Worm (Caenorhabditis elegans) whole organism, young adult: ENCODE results near the gene B0252.8.

ENCODE experiments used
- B0019.2 ChIP-seq: fragments of 200-800 bp; sonication (Bioruptor generic); conservative IDR thresholded peaks from 2 replicates; pipeline ENCODE4 v1.3.6; 2022; ENCODE audit warnings: missing genetic modification reagents, missing genetic modification characterization, missing compliant biosample characterization
- B0261.1 ChIP-seq: sonication (generic microtip); optimal IDR thresholded peaks from 2 replicates; lab custom pipeline; 2016; ENCODE audit warnings: mild to moderate bottlenecking, missing genetic modification characterization, moderate library complexity, missing compliant biosample characterization
- C17E4.6 ChIP-seq: fragments of 200-800 bp; sonication (Bioruptor generic); IDR thresholded peaks from 2 replicates; pipeline ENCODE4 v1.3.6; 2022; ENCODE audit warnings: missing genetic modification reagents, missing genetic modification characterization, missing compliant biosample characterization
- D2030.7 ChIP-seq: fragments of 200-800 bp; sonication (Bioruptor generic); IDR thresholded peaks from 2 replicates; pipeline ENCODE4 v1.3.6; 2022; ENCODE audit warnings: missing genetic modification reagents, missing genetic modification characterization, missing compliant biosample characterization
- F10E7.11 ChIP-seq: sonication (generic microtip); optimal IDR thresholded peaks from 2 replicates; lab custom pipeline; 2017; ENCODE audit warnings: mild to moderate bottlenecking, missing genetic modification characterization, moderate library complexity, missing compliant biosample characterization
- F23B12.7 ChIP-seq: sonication (generic microtip); optimal IDR thresholded peaks from 2 replicates; lab custom pipeline; 2017; ENCODE audit warnings: missing genetic modification characterization, mild to moderate bottlenecking, missing compliant biosample characterization, antibody characterized with exemption, moderate library complexity; ENCODE audit not compliant: insufficient read depth
- F33H1.4 ChIP-seq: fragments of 200-800 bp; sonication (Bioruptor generic); IDR thresholded peaks from 2 replicates; pipeline ENCODE4 v1.3.6; 2022; ENCODE audit warnings: missing genetic modification reagents, missing genetic modification characterization, missing compliant biosample characterization
- F37B4.10 ChIP-seq: fragments of 200-800 bp; sonication (Bioruptor generic); IDR thresholded peaks from 2 replicates; pipeline ENCODE4 v1.3.6; 2022; ENCODE audit warnings: missing genetic modification characterization, missing compliant biosample characterization
- F49E8.2 ChIP-seq: sonication (generic microtip); optimal IDR thresholded peaks from 3 replicates; lab custom pipeline; 2017; ENCODE audit warnings: missing genetic modification characterization, mild to moderate bottlenecking, missing compliant biosample characterization, antibody characterized with exemption, moderate library complexity; ENCODE audit not compliant: insufficient read depth
- F57A8.1 ChIP-seq: fragments of 200-800 bp; sonication (Bioruptor generic); optimal IDR thresholded peaks from 2 replicates; lab custom pipeline; 2018; ENCODE audit warnings: mild to moderate bottlenecking, missing genetic modification characterization, moderate library complexity, missing compliant biosample characterization
- F57C9.4 ChIP-seq: sonication (generic microtip); optimal IDR thresholded peaks from 2 replicates; lab custom pipeline; 2017; ENCODE audit warnings: mild to moderate bottlenecking, missing genetic modification characterization, missing compliant biosample characterization
- T26A5.8 ChIP-seq: sonication (generic microtip); optimal IDR thresholded peaks from 2 replicates; lab custom pipeline; 2016; ENCODE audit warnings: missing genetic modification characterization, missing compliant biosample characterization
- Y67H2A.10 ChIP-seq: fragments of 200-800 bp; sonication (Bioruptor generic); conservative IDR thresholded peaks from 2 replicates; pipeline ENCODE4 v1.3.6; 2022; ENCODE audit warnings: missing genetic modification reagents, missing genetic modification characterization, missing compliant biosample characterization
- Y95B8A.8 ChIP-seq: fragments of 200-800 bp; sonication (Bioruptor generic); IDR thresholded peaks from 2 replicates; pipeline ENCODE4 v1.3.6; 2022; ENCODE audit warnings: missing genetic modification reagents, missing genetic modification characterization, missing compliant biosample characterization
- ZK185.1 ChIP-seq: sonication (generic microtip); optimal IDR thresholded peaks from 2 replicates; lab custom pipeline; 2016; ENCODE audit warnings: mild to moderate bottlenecking, missing genetic modification characterization, missing compliant biosample characterization; ENCODE audit not compliant: poor library complexity, severe bottlenecking
- aptf-3 ChIP-seq: fragments of 200-800 bp; sonication (Bioruptor generic); IDR thresholded peaks from 2 replicates; pipeline ENCODE4 v1.3.6; 2022; ENCODE audit warnings: missing genetic modification characterization, missing compliant biosample characterization
- attf-5 ChIP-seq: fragments of 200-800 bp; sonication (Bioruptor generic); optimal IDR thresholded peaks from 2 replicates; lab custom pipeline; 2018; ENCODE audit warnings: mild to moderate bottlenecking, missing genetic modification characterization, missing compliant biosample characterization
- attf-6 ChIP-seq: fragments of 200-800 bp; sonication (Bioruptor generic); IDR thresholded peaks from 2 replicates; pipeline ENCODE4 v1.3.6; 2022; ENCODE audit warnings: missing genetic modification reagents, missing genetic modification characterization, missing compliant biosample characterization
- cebp-1 ChIP-seq, 2 experiments: fragments of 200-800 bp in 1 of 2; sonication (Bioruptor generic) in 1 of 2; sonication (generic microtip) in 1 of 2; IDR thresholded peaks in 1 of 2; optimal IDR thresholded peaks in 1 of 2; 2 replicates each; pipeline versions ENCODE4 v1.3.6 to Lab custom; 2017 to 2022; ENCODE audit warnings: missing compliant biosample characterization in 2 of 2, missing genetic modification characterization in 2 of 2, mild to moderate bottlenecking in 1 of 2, missing genetic modification reagents in 1 of 2, moderate library complexity in 1 of 2
- ceh-100 ChIP-seq: fragments of 200-800 bp; sonication (Bioruptor generic); IDR thresholded peaks from 2 replicates; pipeline ENCODE4 v1.3.6; 2022; ENCODE audit warnings: missing genetic modification reagents, missing genetic modification characterization, missing compliant biosample characterization
- ceh-79 ChIP-seq: sonication (generic microtip); optimal IDR thresholded peaks from 2 replicates; lab custom pipeline; 2017; ENCODE audit warnings: mild to moderate bottlenecking, missing genetic modification characterization, missing compliant biosample characterization
- ceh-91 ChIP-seq: fragments of 200-800 bp; sonication (Bioruptor generic); IDR thresholded peaks from 2 replicates; pipeline ENCODE4 v1.3.6; 2022; ENCODE audit warnings: missing genetic modification reagents, missing genetic modification characterization, missing compliant biosample characterization
- chd-7 ChIP-seq: sonication (generic microtip); optimal IDR thresholded peaks from 2 replicates; lab custom pipeline; 2016; ENCODE audit warnings: mild to moderate bottlenecking, missing genetic modification characterization, moderate library complexity, missing compliant biosample characterization
- dox-1 ChIP-seq: fragments of 200-800 bp; sonication (Bioruptor generic); IDR thresholded peaks from 2 replicates; pipeline ENCODE4 v1.3.6; 2022; ENCODE audit warnings: missing genetic modification reagents, missing genetic modification characterization, missing compliant biosample characterization
- dpl-1 ChIP-seq: fragments of 150-350 bp; optimal IDR thresholded peaks from 2 replicates; lab custom pipeline; 2014; ENCODE audit warnings: missing biosample characterization, missing genetic modification reagents, missing genetic modification characterization
- efl-1 ChIP-seq: fragments of 150-350 bp; optimal IDR thresholded peaks from 2 replicates; lab custom pipeline; 2014; ENCODE audit warnings: missing biosample characterization, missing genetic modification reagents, missing genetic modification characterization
- egrh-3 ChIP-seq: fragments of 200-800 bp; sonication (Bioruptor generic); IDR thresholded peaks from 2 replicates; pipeline ENCODE4 v1.3.6; 2022; ENCODE audit warnings: missing genetic modification reagents, missing genetic modification characterization, missing compliant biosample characterization
- hlh-12 ChIP-seq: sonication (generic microtip); optimal IDR thresholded peaks from 2 replicates; lab custom pipeline; 2016; ENCODE audit warnings: missing genetic modification characterization, missing compliant biosample characterization
- hsf-1 ChIP-seq: fragments of 200-800 bp; sonication (Bioruptor generic); IDR thresholded peaks from 2 replicates; pipeline ENCODE4 v1.3.6; 2022; ENCODE audit warnings: missing genetic modification reagents, missing genetic modification characterization, missing compliant biosample characterization
- let-526 ChIP-seq: fragments of 200-800 bp; sonication (Bioruptor generic); IDR thresholded peaks from 2 replicates; pipeline ENCODE4 v1.3.6; 2022; ENCODE audit warnings: missing genetic modification reagents, missing genetic modification characterization, missing compliant biosample characterization
- let-607 ChIP-seq, 2 experiments: fragments of 200-800 bp in 1 of 2; sonication (Bioruptor generic) in 1 of 2; sonication (generic microtip) in 1 of 2; optimal IDR thresholded peaks; 2 replicates each; lab custom pipeline; 2016 to 2018; ENCODE audit warnings: mild to moderate bottlenecking in 2 of 2, missing compliant biosample characterization in 2 of 2, missing genetic modification characterization in 2 of 2, moderate library complexity in 2 of 2, missing genotype in 1 of 2
- lir-1 ChIP-seq: fragments of 200-800 bp; sonication (Bioruptor generic); conservative IDR thresholded peaks from 2 replicates; pipeline ENCODE4 v1.3.6; 2022; ENCODE audit warnings: missing genetic modification reagents, missing genetic modification characterization, missing compliant biosample characterization
- madf-6 ChIP-seq: fragments of 200-800 bp; sonication (Bioruptor generic); IDR thresholded peaks from 2 replicates; pipeline ENCODE4 v1.3.6; 2022; ENCODE audit warnings: missing genetic modification reagents, missing genetic modification characterization, missing compliant biosample characterization
- mel-28 ChIP-seq: sonication (generic microtip); optimal IDR thresholded peaks from 2 replicates; lab custom pipeline; 2016; ENCODE audit warnings: borderline replicate concordance, mild to moderate bottlenecking, missing genetic modification characterization, missing compliant biosample characterization
- nfya-1 ChIP-seq: sonication (generic microtip); optimal IDR thresholded peaks from 2 replicates; lab custom pipeline; 2017; ENCODE audit warnings: antibody characterized with exemption, missing compliant biosample characterization, missing genetic modification characterization, borderline replicate concordance; ENCODE audit not compliant: insufficient read depth
- nfyb-1 ChIP-seq: fragments of 200-800 bp; sonication (Bioruptor generic); IDR thresholded peaks from 2 replicates; pipeline ENCODE4 v1.3.6; 2022; ENCODE audit warnings: missing genetic modification reagents, missing genetic modification characterization, missing compliant biosample characterization
- nhr-80 ChIP-seq: sonication (generic microtip); optimal IDR thresholded peaks from 2 replicates; lab custom pipeline; 2016; ENCODE audit warnings: missing genetic modification characterization, missing compliant biosample characterization
- rcor-1 ChIP-seq: fragments of 200-800 bp; sonication (Bioruptor generic); IDR thresholded peaks from 2 replicates; pipeline ENCODE4 v1.3.6; 2022; ENCODE audit warnings: missing genetic modification reagents, missing genetic modification characterization, missing compliant biosample characterization
- sdz-38 ChIP-seq: sonication (generic microtip); optimal IDR thresholded peaks from 2 replicates; lab custom pipeline; 2016; ENCODE audit warnings: missing genotype, missing genetic modification characterization, missing compliant biosample characterization
- sea-2 ChIP-seq: fragments of 200-800 bp; sonication (Bioruptor generic); IDR thresholded peaks from 2 replicates; pipeline ENCODE4 v1.3.6; 2022; ENCODE audit warnings: missing genetic modification characterization, missing compliant biosample characterization
- snpc-1.1 ChIP-seq: sonication (generic microtip); optimal IDR thresholded peaks from 2 replicates; lab custom pipeline; 2017; ENCODE audit warnings: missing genetic modification characterization, mild to moderate bottlenecking, missing compliant biosample characterization, antibody characterized with exemption, moderate library complexity, missing genotype, missing genetic modification reagents; ENCODE audit not compliant: insufficient read depth
- snpc-4 ChIP-seq, 5 experiments: fragments of 150-350 bp in 1 of 5; sonication (generic microtip) in 4 of 5; optimal IDR thresholded peaks; 2 replicates each; lab custom pipeline; 2014 to 2018; ENCODE audit warnings: missing genetic modification characterization in 5 of 5, missing biosample characterization in 3 of 5, antibody characterized with exemption in 2 of 5, mild to moderate bottlenecking in 2 of 5, missing compliant biosample characterization in 2 of 5, missing genotype in 2 of 5, moderate library complexity in 2 of 5, missing genetic modification reagents in 1 of 5
- tbp1 ChIP-seq: fragments of 200-800 bp; sonication (Bioruptor generic); optimal IDR thresholded peaks from 2 replicates; lab custom pipeline; 2018; ENCODE audit warnings: mild to moderate bottlenecking, missing genetic modification characterization, missing compliant biosample characterization
- unc-62 ChIP-seq: fragments of 150-350 bp; optimal IDR thresholded peaks from 2 replicates; lab custom pipeline; 2014; ENCODE audit warnings: missing biosample characterization, missing genetic modification reagents, missing genetic modification characterization
- zim-3 ChIP-seq: sonication (generic microtip); optimal IDR thresholded peaks from 2 replicates; lab custom pipeline; 2017; ENCODE audit warnings: mild to moderate bottlenecking, missing genetic modification characterization, moderate library complexity, missing compliant biosample characterization
- ztf-26 ChIP-seq: sonication (generic microtip); optimal IDR thresholded peaks from 2 replicates; lab custom pipeline; 2017; ENCODE audit warnings: missing genetic modification characterization, missing compliant biosample characterization
- ztf-28 ChIP-seq: fragments of 200-800 bp; sonication (Bioruptor generic); IDR thresholded peaks from 2 replicates; pipeline ENCODE4 v1.3.6; 2022; ENCODE audit warnings: missing genetic modification reagents, missing genetic modification characterization, missing compliant biosample characterization

The B0252.8 gene

ce11 chrII:6891176-6891575, 24.8 kb upstream of the B0252.8 start (continued):
- TF ChIP-seq snpc-4 (GFP tag; optimal IDR thresholded peaks at IDR 0.05; lab: Kevin White, UChicago) (no peak), snpc-4 (tag; optimal IDR thresholded peaks at IDR 0.05; lab: Kevin White, UChicago) (peak in 2 of 4 experiments; percentile 9 to 25), F33H1.4 (GFP tag; lab: Robert Waterston, UW) (no peak), nhr-80 (tag; lab: Kevin White, UChicago) (peak; percentile 44), B0019.2 (GFP tag; lab: Robert Waterston, UW) (no peak), rcor-1 (0 out of 2 replicates have a peak, but pooled peaks have one; percentile 6), D2030.7 (no peak), hlh-12 (tag; lab: Kevin White, UChicago) (no peak), Y67H2A.10 (GFP tag; lab: Robert Waterston, UW) (no peak), tbp1 (GFP tag; lab: Kevin White, UChicago) (peak; percentile 22), let-607 (tag; optimal IDR thresholded peaks at IDR 0.05; lab: Kevin White, UChicago) (no peak), ceh-79 (no peak), Y95B8A.8 (no peak), T26A5.8 (no peak), attf-6 (no peak), cebp-1 (GFP tag; IDR thresholded peaks at IDR 0.05; lab: Robert Waterston, UW) (no peak), cebp-1 (tag; optimal IDR thresholded peaks at IDR 0.05; lab: Kevin White, UChicago) (peak; percentile 75), ztf-26 (tag; lab: Kevin White, UChicago) (peak; percentile 49), F10E7.11 (tag; lab: Kevin White, UChicago) (no peak), dox-1 (GFP tag; lab: Robert Waterston, UW) (peak; percentile 43; the same call in 1 of the 2 replicates), egrh-3 (GFP tag; lab: Robert Waterston, UW) (peak; percentile 60), attf-5 (GFP tag; lab: Kevin White, UChicago) (peak; percentile 55), lir-1 (GFP tag; lab: Robert Waterston, UW) (no peak), let-526 (GFP tag; lab: Robert Waterston, UW) (0 out of 2 replicates have a peak, but pooled peaks have one; percentile 42), nfyb-1 (GFP tag; lab: Robert Waterston, UW) (0 out of 2 replicates have a peak, but pooled peaks have one; percentile 60), ceh-91 (no peak)

DNA sequence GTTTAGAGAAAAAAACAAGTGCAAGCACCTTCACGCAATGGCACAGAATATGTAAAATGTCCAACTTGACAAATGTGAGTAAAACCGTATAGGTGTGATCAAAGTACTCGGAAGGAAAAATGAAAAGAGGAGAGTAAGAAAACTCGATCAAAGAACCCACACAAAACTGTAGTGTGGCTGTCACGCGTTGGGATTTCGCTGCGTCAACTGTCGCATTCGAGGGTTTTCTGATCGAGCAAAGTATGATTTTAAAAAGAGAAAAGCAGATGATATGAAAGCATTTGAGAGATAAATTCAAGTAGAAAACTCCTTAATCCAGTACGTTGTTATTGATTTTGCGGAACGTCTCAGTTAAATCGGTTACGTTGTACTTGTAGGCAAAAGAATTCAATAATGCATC, 24.1 kb upstream of the B0252.8 start:
- TF ChIP-seq aptf-3 (GFP tag; lab: Robert Waterston, UW) (no peak), F57A8.1 (GFP tag; lab: Kevin White, UChicago) (no peak), sea-2 (no peak), B0261.1 (tag; lab: Kevin White, UChicago) (no peak), F37B4.10 (GFP tag; lab: Robert Waterston, UW) (no peak), chd-7 (tag; lab: Kevin White, UChicago) (no peak), nfya-1 (tag; lab: Kevin White, UChicago) (no peak), mel-28 (tag; lab: Kevin White, UChicago) (no peak), ceh-100 (GFP tag; lab: Robert Waterston, UW) (no peak), F49E8.2 (tag; lab: Kevin White, UChicago) (no peak), sdz-38 (tag; lab: Kevin White, UChicago) (no peak), F23B12.7 (tag; lab: Kevin White, UChicago) (no peak), madf-6 (GFP tag; lab: Robert Waterston, UW) (no peak), snpc-1.1 (no peak), C17E4.6 (GFP tag; lab: Robert Waterston, UW) (no peak), zim-3 (no peak), F33H1.4 (GFP tag; lab: Robert Waterston, UW) (no peak), ZK185.1 (no peak), efl-1 (GFP tag; lab: Kevin White, UChicago) (no peak), F57C9.4 (tag; lab: Kevin White, UChicago) (no peak), nhr-80 (tag; lab: Kevin White, UChicago) (peak; percentile 33), unc-62 (peak; percentile 24), dpl-1 (no peak), let-607 (tag; optimal IDR thresholded peaks at IDR 0.05; lab: Kevin White, UChicago) (no peak), ztf-28 (GFP tag; lab: Robert Waterston, UW) (no peak), hsf-1 (GFP tag; lab: Robert Waterston, UW) (0 out of 2 replicates have a peak, but pooled peaks have one; percentile 16)
